Worm (Caenorhabditis elegans) whole organism, mixed stage, embryonic: Measurements from ENCODE around the gene unc-5.

Experiments
- M03D4.4 ChIP-seq: sonication (generic microtip); optimal IDR thresholded peaks from 2 replicates; lab custom pipeline; 2017; ENCODE audit warnings: mild to moderate bottlenecking, missing genetic modification characterization, missing compliant biosample characterization
- bed-3 ChIP-seq: fragments of 200-800 bp; sonication (Bioruptor generic); optimal IDR thresholded peaks from 3 replicates; lab custom pipeline; 2018; ENCODE audit warnings: mild to moderate bottlenecking, missing genetic modification characterization, moderate library complexity, missing compliant biosample characterization
- blmp-1 ChIP-seq: fragments of 150-350 bp; optimal IDR thresholded peaks from 2 replicates; lab custom pipeline; 2014; ENCODE audit warnings: missing biosample characterization, missing genetic modification characterization
- ceh-39 ChIP-seq: fragments of 150-350 bp; optimal IDR thresholded peaks from 2 replicates; lab custom pipeline; 2014; ENCODE audit warnings: missing biosample characterization, missing genetic modification characterization
- ceh-43 ChIP-seq: fragments of 200-800 bp; sonication (Bioruptor generic); optimal IDR thresholded peaks from 2 replicates; lab custom pipeline; 2018; ENCODE audit warnings: mild to moderate bottlenecking, missing genetic modification characterization, moderate library complexity, missing compliant biosample characterization
- ceh-83 ChIP-seq: fragments of 200-800 bp; sonication (Bioruptor generic); optimal IDR thresholded peaks from 2 replicates; lab custom pipeline; 2018; ENCODE audit warnings: mild to moderate bottlenecking, missing genetic modification characterization, missing compliant biosample characterization
- cnd-1 ChIP-seq: fragments of 200-800 bp; sonication (Bioruptor generic); optimal IDR thresholded peaks from 2 replicates; lab custom pipeline; 2018; ENCODE audit warnings: mild to moderate bottlenecking, missing genetic modification characterization, missing compliant biosample characterization
- drap-1 ChIP-seq: fragments of 200-800 bp; sonication (Bioruptor generic); optimal IDR thresholded peaks from 3 replicates; lab custom pipeline; 2018; ENCODE audit warnings: mild to moderate bottlenecking, missing genetic modification characterization, missing compliant biosample characterization
- elt-1 ChIP-seq: sonication (generic microtip); optimal IDR thresholded peaks from 2 replicates; lab custom pipeline; 2017; ENCODE audit warnings: missing genetic modification characterization, mild to moderate bottlenecking, missing compliant biosample characterization, antibody characterized with exemption, moderate library complexity, borderline replicate concordance; ENCODE audit not compliant: insufficient read depth
- elt-3 ChIP-seq: fragments of 150-350 bp; optimal IDR thresholded peaks from 2 replicates; lab custom pipeline; 2014; ENCODE audit warnings: missing biosample characterization, missing genetic modification characterization
- flh-1 ChIP-seq: fragments of 200-800 bp; sonication (Bioruptor generic); optimal IDR thresholded peaks from 2 replicates; lab custom pipeline; 2018; ENCODE audit warnings: mild to moderate bottlenecking, missing genetic modification characterization, moderate library complexity, missing compliant biosample characterization
- hlh-1 ChIP-seq: fragments of 150-350 bp; optimal IDR thresholded peaks from 2 replicates; lab custom pipeline; 2014; ENCODE audit warnings: missing biosample characterization, missing genetic modification reagents, missing genetic modification characterization
- lin-13 ChIP-seq: fragments of 150-350 bp; optimal IDR thresholded peaks from 2 replicates; lab custom pipeline; 2014; ENCODE audit warnings: missing biosample characterization, missing genetic modification characterization
- lin-32 ChIP-seq: fragments of 200-800 bp; sonication (Bioruptor generic); optimal IDR thresholded peaks from 2 replicates; lab custom pipeline; 2018; ENCODE audit warnings: mild to moderate bottlenecking, missing genetic modification characterization, missing compliant biosample characterization
- lsy-2 ChIP-seq: fragments of 150-350 bp; optimal IDR thresholded peaks from 2 replicates; lab custom pipeline; 2014; ENCODE audit warnings: missing biosample characterization, missing genetic modification characterization
- mab-5 ChIP-seq: fragments of 150-350 bp; optimal IDR thresholded peaks from 2 replicates; lab custom pipeline; 2014; ENCODE audit warnings: missing biosample characterization, missing genetic modification characterization
- mep-1 ChIP-seq: fragments of 150-350 bp; optimal IDR thresholded peaks from 2 replicates; lab custom pipeline; 2017; ENCODE audit warnings: missing biosample characterization, missing genetic modification reagents, missing genetic modification characterization, inconsistent platforms
- mls-2 ChIP-seq: sonication (generic microtip); optimal IDR thresholded peaks from 2 replicates; lab custom pipeline; 2016; ENCODE audit warnings: mild to moderate bottlenecking, missing genetic modification characterization, moderate library complexity, missing compliant biosample characterization
- nhr-12 ChIP-seq: fragments of 150-350 bp; optimal IDR thresholded peaks from 2 replicates; lab custom pipeline; 2014; ENCODE audit warnings: missing biosample characterization, missing genetic modification characterization
- nhr-2 ChIP-seq: fragments of 150-350 bp; optimal IDR thresholded peaks from 2 replicates; lab custom pipeline; 2014; ENCODE audit warnings: missing biosample characterization, missing genetic modification characterization
- nhr-237 ChIP-seq: fragments of 150-350 bp; optimal IDR thresholded peaks from 2 replicates; lab custom pipeline; 2014; ENCODE audit warnings: missing biosample characterization, missing genetic modification characterization
- nhr-28 ChIP-seq: fragments of 150-350 bp; optimal IDR thresholded peaks from 2 replicates; lab custom pipeline; 2014; ENCODE audit warnings: missing biosample characterization, missing genetic modification characterization
- nhr-76 ChIP-seq: sonication (generic microtip); optimal IDR thresholded peaks from 2 replicates; lab custom pipeline; 2017; ENCODE audit warnings: missing biosample characterization, missing genetic modification characterization
- pha-4 ChIP-seq: fragments of 150-350 bp; optimal IDR thresholded peaks from 2 replicates; lab custom pipeline; 2018; ENCODE audit warnings: missing biosample characterization, missing genetic modification reagents, missing genetic modification characterization
- sem-2 ChIP-seq: fragments of 200-800 bp; sonication (Bioruptor generic); optimal IDR thresholded peaks from 2 replicates; lab custom pipeline; 2018; ENCODE audit warnings: mild to moderate bottlenecking, missing genetic modification characterization, missing compliant biosample characterization
- snpc-4 ChIP-seq: fragments of 150-350 bp; optimal IDR thresholded peaks from 2 replicates; lab custom pipeline; 2014; ENCODE audit warnings: missing biosample characterization, missing genetic modification characterization
- tbx-8 ChIP-seq: fragments of 200-800 bp; sonication (Bioruptor generic); optimal IDR thresholded peaks from 2 replicates; lab custom pipeline; 2018; ENCODE audit warnings: mild to moderate bottlenecking, missing genetic modification characterization, moderate library complexity, missing compliant biosample characterization
- unc-39 ChIP-seq: fragments of 150-350 bp; optimal IDR thresholded peaks from 2 replicates; lab custom pipeline; 2014; ENCODE audit warnings: missing biosample characterization, missing genetic modification characterization
- unc-62 ChIP-seq: fragments of 150-350 bp; optimal IDR thresholded peaks from 2 replicates; lab custom pipeline; 2014; ENCODE audit warnings: missing biosample characterization, missing genetic modification reagents, missing genetic modification characterization
- zip-8 ChIP-seq: fragments of 150-350 bp; optimal IDR thresholded peaks from 2 replicates; lab custom pipeline; 2014; ENCODE audit warnings: missing biosample characterization, missing genetic modification characterization
- ztf-11 ChIP-seq: fragments of 150-350 bp; optimal IDR thresholded peaks from 2 replicates; lab custom pipeline; 2014; ENCODE audit warnings: missing biosample characterization, missing genetic modification characterization

Gene unc-5

ce11 chrIV:5528285-5528684 is at the start of gene unc-5:
TSS of gene unc-5 (minus strand) at chrIV:5528338.
- TF ChIP-seq blmp-1 (tag; lab: Kevin White, UChicago) (no peak), nhr-28 (no peak), ceh-83 (GFP tag; lab: Kevin White, UChicago) (no peak), tbx-8 (GFP tag; lab: Kevin White, UChicago) (no peak), nhr-237 (tag; lab: Kevin White, UChicago) (no peak), lsy-2 (no peak), mep-1 (tag; lab: Kevin White, UChicago) (no peak), nhr-2 (tag; lab: Kevin White, UChicago) (no peak)

DNA sequence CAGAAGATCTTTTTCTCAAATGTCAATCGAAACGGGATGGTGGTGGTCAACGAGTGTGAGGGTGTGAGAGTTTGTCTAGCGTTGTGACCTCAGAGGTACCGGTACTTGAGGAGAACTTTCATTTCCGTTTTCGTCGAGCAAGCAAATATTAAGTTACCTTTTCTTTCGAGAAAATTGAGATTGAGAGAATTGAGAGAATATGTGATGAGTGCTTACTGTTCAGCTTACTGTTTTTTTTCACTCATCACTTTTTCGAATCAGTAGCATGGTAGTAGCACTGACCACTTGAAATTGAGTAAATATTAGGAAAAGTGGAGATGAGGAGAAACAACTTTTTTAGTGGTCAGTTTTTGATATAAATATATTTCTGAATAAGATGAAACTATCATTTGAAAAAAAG is 45.9 kb upstream of the unc-5 start, which contains the start of gene T12E12.6:
Gene T12E12.6, minus strand, starts transcription at position 101 of the 400 bp plus-strand sequence.
- TF ChIP-seq blmp-1 (tag; lab: Kevin White, UChicago) (no peak), mep-1 (tag; lab: Kevin White, UChicago) (no peak), unc-62 (GFP tag; lab: Kevin White, UChicago) (no peak), ceh-43 (GFP tag; lab: Kevin White, UChicago) (no peak), bed-3 (no peak), nhr-76 (tag; lab: Kevin White, UChicago) (no peak), mab-5 (tag; lab: Kevin White, UChicago) (no peak)

DNA sequence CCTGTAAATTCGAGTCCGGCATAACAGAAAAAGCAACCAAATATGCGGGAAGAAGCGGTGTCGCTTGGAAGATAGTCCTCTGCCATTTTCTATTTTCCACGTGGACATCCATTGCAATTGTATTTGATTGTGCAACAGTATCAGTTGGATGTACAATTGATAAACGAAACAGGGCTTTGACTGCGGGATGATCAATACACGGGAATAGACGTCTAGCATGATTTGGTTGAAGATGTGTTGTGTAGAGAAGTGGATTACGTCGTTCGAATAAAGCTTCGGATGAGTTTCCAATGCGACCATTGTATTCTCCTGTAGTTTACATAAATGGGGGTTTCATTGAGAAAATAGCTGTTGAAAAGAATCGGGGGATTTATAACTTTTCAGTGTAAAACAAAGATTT is 44.6 kb upstream of the unc-5 start:
- no peak for TF ChIP-seq M03D4.4 (tag; lab: Kevin White, UChicago)
- TF ChIP-seq pha-4 (tag; lab: Kevin White, UChicago): no peak
- no peak for TF ChIP-seq ceh-43 (GFP tag; lab: Kevin White, UChicago)
- no peak for TF ChIP-seq hlh-1
- TF ChIP-seq lin-13 (tag; lab: Kevin White, UChicago): no peak
- no peak for TF ChIP-seq elt-3 (tag; lab: Kevin White, UChicago)
- TF ChIP-seq mls-2 (tag; lab: Kevin White, UChicago): no peak
- no peak for TF ChIP-seq drap-1
- no peak for TF ChIP-seq nhr-237 (tag; lab: Kevin White, UChicago)
- TF ChIP-seq elt-1 (tag; lab: Kevin White, UChicago): no peak
- TF ChIP-seq ceh-39 (tag; lab: Kevin White, UChicago): no peak
- TF ChIP-seq sem-2 (GFP tag; lab: Kevin White, UChicago): no peak
- TF ChIP-seq unc-39 (tag; lab: Kevin White, UChicago): no peak
- no peak for TF ChIP-seq bed-3
- no peak for TF ChIP-seq mab-5 (tag; lab: Kevin White, UChicago)
- no peak for TF ChIP-seq ceh-83 (GFP tag; lab: Kevin White, UChicago)
- TF ChIP-seq zip-8 (tag; lab: Kevin White, UChicago): no peak
- TF ChIP-seq tbx-8 (GFP tag; lab: Kevin White, UChicago): no peak
- TF ChIP-seq lsy-2: no peak
- no peak for TF ChIP-seq ztf-11 (tag; lab: Kevin White, UChicago)

ce11 chrIV:5565105-5565504 is 37.0 kb upstream of the unc-5 start:
- TF ChIP-seq pha-4 (tag; lab: Kevin White, UChicago) (peak; percentile 78), lsy-2 (no peak)

DNA sequence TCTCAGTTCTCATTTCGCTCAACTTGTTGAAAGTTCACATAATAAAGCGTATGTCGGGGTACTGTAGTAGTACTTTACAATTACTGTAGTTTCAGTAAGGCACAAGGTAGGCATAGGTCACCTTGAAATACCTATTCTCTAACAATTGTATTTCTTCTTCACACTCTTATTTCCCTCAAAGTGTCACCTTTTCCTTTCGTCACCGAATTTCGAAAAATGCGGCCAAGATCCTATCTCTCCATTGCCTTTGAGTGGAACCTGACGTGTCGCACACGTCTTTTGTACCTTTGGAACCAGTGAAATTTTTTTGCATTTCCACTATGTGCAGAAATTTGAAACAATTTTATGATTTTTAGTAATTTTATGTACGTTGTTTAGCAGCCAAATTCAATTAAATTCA is 36.2 kb upstream of the unc-5 start:
- TF ChIP-seq elt-3 (tag; lab: Kevin White, UChicago): no peak
- TF ChIP-seq unc-39 (tag; lab: Kevin White, UChicago): no peak
- no peak for TF ChIP-seq nhr-12 (tag; lab: Kevin White, UChicago)
- no peak for TF ChIP-seq zip-8 (tag; lab: Kevin White, UChicago)
- no peak for TF ChIP-seq M03D4.4 (tag; lab: Kevin White, UChicago)
- TF ChIP-seq ztf-11 (tag; lab: Kevin White, UChicago): no peak
- TF ChIP-seq flh-1: no peak
- no peak for TF ChIP-seq nhr-76 (tag; lab: Kevin White, UChicago)
- TF ChIP-seq sem-2 (GFP tag; lab: Kevin White, UChicago): no peak
- TF ChIP-seq pha-4 (tag; lab: Kevin White, UChicago): no peak
- TF ChIP-seq hlh-1: no peak
- TF ChIP-seq mls-2 (tag; lab: Kevin White, UChicago): no peak
- TF ChIP-seq ceh-43 (GFP tag; lab: Kevin White, UChicago): no peak
- no peak for TF ChIP-seq snpc-4 (tag; lab: Kevin White, UChicago)
- TF ChIP-seq cnd-1 (tag; lab: Kevin White, UChicago): no peak
- no peak for TF ChIP-seq lin-32 (GFP tag; lab: Kevin White, UChicago)
- TF ChIP-seq elt-1 (tag; lab: Kevin White, UChicago): no peak
- TF ChIP-seq mab-5 (tag; lab: Kevin White, UChicago): no peak
